Fruit fly (Drosophila melanogaster): ENCODE measurements around the gene sud1.

DNA sequence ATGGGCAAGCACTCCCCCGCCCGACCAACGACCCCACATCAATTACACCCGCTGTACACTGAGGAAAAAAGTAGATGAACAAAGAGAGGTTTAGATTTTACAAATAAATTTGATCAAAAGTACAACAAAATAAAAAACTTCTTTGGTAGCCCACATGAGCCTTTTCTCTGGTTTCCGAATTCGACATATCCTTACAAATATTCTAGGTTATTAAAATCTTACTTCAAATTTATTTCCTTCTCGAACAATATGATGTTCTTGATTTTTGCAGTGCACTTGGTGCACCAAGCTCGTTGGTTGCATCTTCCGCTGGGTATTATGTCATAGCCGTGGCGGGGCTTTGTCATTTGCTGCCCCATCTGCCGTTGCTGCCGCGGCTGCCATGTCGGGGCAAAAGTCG, 11.0 kb downstream of the sud1 start:
- TF ChIP-seq Dll (optimal IDR thresholded peaks at IDR 0.05) (no peak), pan (optimal IDR thresholded peaks at IDR 0.05) (no peak), CG8478 (optimal IDR thresholded peaks at IDR 0.05) (no peak), EcR (GFP tag; optimal IDR thresholded peaks at IDR 0.05) (no peak), psq (optimal IDR thresholded peaks at IDR 0.05) (no peak), usp (GFP tag; optimal IDR thresholded peaks at IDR 0.05) (no peak)
